Fruit fly (Drosophila melanogaster) whole organism, embryonic: Measurements from ENCODE around the gene Trxr1.
A peak's percentile ranks its signal among the peaks of the same experiment; 100 is the strongest.

Experiments
- CG12104 ChIP-seq: fragments of 200-800 bp; sonication (Bioruptor generic); optimal IDR thresholded peaks from 3 replicates; lab custom pipeline; 2016; ENCODE audit warnings: missing biosample characterization, missing genetic modification characterization
- CG13894 ChIP-seq: fragments of 200-800 bp; sonication (Bioruptor generic); optimal IDR thresholded peaks from 3 replicates; lab custom pipeline; 2018; ENCODE audit warnings: missing biosample characterization, mild to moderate bottlenecking, missing genetic modification characterization, moderate library complexity
- CG14050 ChIP-seq: fragments of 200-800 bp; sonication (Bioruptor generic); IDR thresholded peaks from 3 replicates; pipeline ENCODE4 v1.3.6; 2022; ENCODE audit warnings: missing biosample characterization, missing genetic modification characterization
- CG15696 ChIP-seq: fragments of 200-800 bp; sonication (Bioruptor generic); optimal IDR thresholded peaks from 2 replicates; lab custom pipeline; 2019; ENCODE audit warnings: missing biosample characterization, mild to moderate bottlenecking, missing genetic modification characterization, moderate library complexity
- CG17328 ChIP-seq: fragments of 200-800 bp; sonication (Bioruptor generic); IDR thresholded peaks from 2 replicates; pipeline ENCODE4 v1.3.6; 2022; ENCODE audit warnings: missing biosample characterization, missing genetic modification characterization
- CG17361 ChIP-seq: fragments of 200-800 bp; sonication (Bioruptor generic); IDR thresholded peaks from 3 replicates; pipeline ENCODE4 v1.3.6; 2022; ENCODE audit warnings: missing biosample characterization, missing genetic modification characterization
- CG18619 ChIP-seq: fragments of 200-800 bp; sonication (Bioruptor generic); optimal IDR thresholded peaks from 3 replicates; lab custom pipeline; 2017; ENCODE audit warnings: missing biosample characterization, mild to moderate bottlenecking, missing genetic modification characterization
- CG2678 ChIP-seq: fragments of 200-800 bp; sonication (Bioruptor generic); optimal IDR thresholded peaks from 3 replicates; lab custom pipeline; 2019; ENCODE audit warnings: missing biosample characterization, mild to moderate bottlenecking, missing genetic modification characterization, moderate library complexity
- CG30403 ChIP-seq: fragments of 200-800 bp; sonication (Bioruptor generic); optimal IDR thresholded peaks from 3 replicates; lab custom pipeline; 2016; ENCODE audit warnings: missing biosample characterization, missing genetic modification characterization
- CG32772 ChIP-seq: fragments of 200-800 bp; sonication (Bioruptor generic); IDR thresholded peaks from 2 replicates; pipeline ENCODE4 v1.3.6; 2022; ENCODE audit warnings: missing biosample characterization, missing genetic modification characterization
- CG3281 ChIP-seq: fragments of 200-800 bp; sonication (Bioruptor generic); optimal IDR thresholded peaks from 3 replicates; lab custom pipeline; 2017; ENCODE audit warnings: missing biosample characterization, mild to moderate bottlenecking, missing genetic modification characterization
- CG4424 ChIP-seq: fragments of 200-800 bp; sonication (Bioruptor generic); optimal IDR thresholded peaks from 3 replicates; lab custom pipeline; 2016; ENCODE audit warnings: missing biosample characterization, missing genetic modification characterization
- CG4820 ChIP-seq: fragments of 200-800 bp; sonication (Bioruptor generic); optimal IDR thresholded peaks from 3 replicates; lab custom pipeline; 2016; ENCODE audit warnings: missing biosample characterization, missing genetic modification characterization
- CG6813 ChIP-seq: fragments of 200-800 bp; sonication (Bioruptor generic); optimal IDR thresholded peaks from 2 replicates; lab custom pipeline; 2017; ENCODE audit warnings: missing biosample characterization, missing genetic modification characterization, mild to moderate bottlenecking, moderate library complexity, missing genetic modification reagents
- CG7556 ChIP-seq: fragments of 200-800 bp; sonication (Bioruptor generic); optimal IDR thresholded peaks from 2 replicates; lab custom pipeline; 2017; ENCODE audit warnings: missing biosample characterization, mild to moderate bottlenecking, missing genetic modification characterization
- CG9727 ChIP-seq: fragments of 200-800 bp; sonication (Bioruptor generic); optimal IDR thresholded peaks from 3 replicates; lab custom pipeline; 2017; ENCODE audit warnings: missing biosample characterization, mild to moderate bottlenecking, missing genetic modification characterization
- CG9932 ChIP-seq: fragments of 200-800 bp; sonication (Bioruptor generic); IDR thresholded peaks from 2 replicates; pipeline ENCODE4 v1.3.6; 2022; ENCODE audit warnings: missing biosample characterization, missing genetic modification characterization
- CkIIα-i1 ChIP-seq: fragments of 200-800 bp; sonication (Bioruptor generic); IDR thresholded peaks from 2 replicates; pipeline ENCODE4 v1.3.6; 2022; ENCODE audit warnings: missing biosample characterization, missing genetic modification characterization
- Dek ChIP-seq: fragments of 200-800 bp; sonication (Bioruptor generic); optimal IDR thresholded peaks from 3 replicates; lab custom pipeline; 2019; ENCODE audit warnings: missing biosample characterization, mild to moderate bottlenecking, missing genetic modification characterization, moderate library complexity
- Dip3 ChIP-seq: fragments of 200-800 bp; sonication (Bioruptor generic); optimal IDR thresholded peaks from 3 replicates; lab custom pipeline; 2016; ENCODE audit warnings: missing biosample characterization, missing genetic modification characterization
- Fer3 ChIP-seq: fragments of 200-800 bp; sonication (Bioruptor generic); optimal IDR thresholded peaks from 2 replicates; lab custom pipeline; 2018; ENCODE audit warnings: missing biosample characterization, mild to moderate bottlenecking, missing genetic modification characterization, moderate library complexity
- HHEX ChIP-seq: fragments of 200-800 bp; sonication (Bioruptor generic); optimal IDR thresholded peaks from 3 replicates; lab custom pipeline; 2017; ENCODE audit warnings: missing biosample characterization, mild to moderate bottlenecking, missing genetic modification characterization, missing genetic modification reagents
- HmgD ChIP-seq: fragments of 200-800 bp; sonication (Bioruptor generic); optimal IDR thresholded peaks from 3 replicates; lab custom pipeline; 2016; ENCODE audit warnings: missing biosample characterization, missing genetic modification characterization
- Hmr ChIP-seq: fragments of 200-800 bp; sonication (Bioruptor generic); optimal IDR thresholded peaks from 3 replicates; lab custom pipeline; 2017; ENCODE audit warnings: mild to moderate bottlenecking, missing biosample characterization, missing genetic modification reagents, missing genetic modification characterization
- Hr39 ChIP-seq: fragments of >200 bp; optimal IDR thresholded peaks from 2 replicates; lab custom pipeline; 2017
- Hr51 ChIP-seq, 2 experiments: fragments of 200-800 bp; sonication (Bioruptor generic); optimal IDR thresholded peaks; 2 replicates in 1 of 2; 3 replicates in 1 of 2; lab custom pipeline; 2016 to 2018; ENCODE audit warnings: missing biosample characterization in 2 of 2, missing genetic modification characterization in 2 of 2, mild to moderate bottlenecking in 1 of 2, moderate library complexity in 1 of 2
- Mad ChIP-seq: fragments of 200-800 bp; sonication (Bioruptor generic); optimal IDR thresholded peaks from 2 replicates; lab custom pipeline; 2016; ENCODE audit warnings: missing biosample characterization, missing genetic modification characterization
- Nf-YC ChIP-seq: fragments of 200-800 bp; optimal IDR thresholded peaks from 3 replicates; lab custom pipeline; 2019; ENCODE audit warnings: missing biosample characterization, mild to moderate bottlenecking, missing genetic modification characterization, moderate library complexity
- Oaz ChIP-seq: fragments of 200-800 bp; sonication (Bioruptor generic); IDR thresholded peaks from 2 replicates; pipeline ENCODE4 v1.3.6; 2022; ENCODE audit warnings: missing biosample characterization, missing genetic modification characterization
- Rfx ChIP-seq: fragments of 200-800 bp; sonication (Bioruptor generic); IDR thresholded peaks from 2 replicates; pipeline ENCODE4 v1.3.6; 2022; ENCODE audit warnings: missing biosample characterization, missing genetic modification characterization
- Rx ChIP-seq: fragments of 200-800 bp; sonication (Bioruptor generic); IDR thresholded peaks from 2 replicates; pipeline ENCODE4 v1.3.6; 2022; ENCODE audit warnings: missing biosample characterization, missing genetic modification characterization
- Xbp1 ChIP-seq: fragments of 200-800 bp; sonication (Bioruptor generic); optimal IDR thresholded peaks from 3 replicates; lab custom pipeline; 2016; ENCODE audit warnings: missing biosample characterization, mild to moderate bottlenecking, missing genetic modification characterization
- ara ChIP-seq: fragments of 200-800 bp; sonication (Bioruptor generic); IDR thresholded peaks from 2 replicates; pipeline ENCODE4 v1.3.6; 2022; ENCODE audit warnings: missing biosample characterization, missing genetic modification characterization
- ash1 ChIP-seq: fragments of 200-800 bp; sonication (Bioruptor generic); optimal IDR thresholded peaks from 2 replicates; lab custom pipeline; 2018; ENCODE audit warnings: missing biosample characterization, mild to moderate bottlenecking, missing genetic modification characterization
- bab2 ChIP-seq: fragments of 200-800 bp; sonication (Bioruptor generic); optimal IDR thresholded peaks from 2 replicates; lab custom pipeline; 2016; ENCODE audit warnings: missing biosample characterization, missing genetic modification characterization
- bsh ChIP-seq, 2 experiments: fragments of 200-800 bp; sonication (Bioruptor generic); optimal IDR thresholded peaks; 2 replicates each; lab custom pipeline; 2017 to 2018; ENCODE audit warnings: mild to moderate bottlenecking in 2 of 2, missing biosample characterization in 2 of 2, missing genetic modification characterization in 2 of 2, moderate library complexity in 1 of 2
- cg ChIP-seq: fragments of 200-800 bp; sonication (Bioruptor generic); optimal IDR thresholded peaks from 3 replicates; lab custom pipeline; 2019; ENCODE audit warnings: missing biosample characterization, mild to moderate bottlenecking, missing genetic modification characterization, moderate library complexity
- fd64A ChIP-seq: fragments of 200-800 bp; sonication (Bioruptor generic); optimal IDR thresholded peaks from 3 replicates; lab custom pipeline; 2018; ENCODE audit warnings: missing biosample characterization, mild to moderate bottlenecking, missing genetic modification characterization
- fd96Cb ChIP-seq: fragments of 200-800 bp; sonication (Bioruptor generic); optimal IDR thresholded peaks from 2 replicates; lab custom pipeline; 2018; ENCODE audit warnings: missing biosample characterization, mild to moderate bottlenecking, missing genetic modification characterization, moderate library complexity
- gsb ChIP-seq: fragments of 200-800 bp; sonication (Bioruptor generic); IDR thresholded peaks from 2 replicates; pipeline ENCODE4 v1.3.6; 2022; ENCODE audit warnings: missing biosample characterization, missing genetic modification characterization
- gt ChIP-seq: fragments of 200-800 bp; sonication (Bioruptor generic); IDR thresholded peaks from 2 replicates; pipeline ENCODE4 v1.3.6; 2022; ENCODE audit warnings: missing biosample characterization, missing genetic modification characterization
- her ChIP-seq: fragments of 200-800 bp; sonication (Bioruptor generic); optimal IDR thresholded peaks from 2 replicates; lab custom pipeline; 2016; ENCODE audit warnings: missing biosample characterization, missing genetic modification characterization
- mirr ChIP-seq: fragments of 200-800 bp; sonication (Bioruptor generic); optimal IDR thresholded peaks from 3 replicates; lab custom pipeline; 2018; ENCODE audit warnings: missing biosample characterization, mild to moderate bottlenecking, missing genetic modification characterization
- nom ChIP-seq: fragments of 200-800 bp; sonication (Bioruptor generic); optimal IDR thresholded peaks from 2 replicates; lab custom pipeline; 2017; ENCODE audit warnings: missing biosample characterization, missing genetic modification characterization, mild to moderate bottlenecking, moderate library complexity, missing genetic modification reagents
- pho ChIP-seq: fragments of 200-800 bp; sonication (Bioruptor generic); optimal IDR thresholded peaks from 2 replicates; lab custom pipeline; 2016; ENCODE audit warnings: missing biosample characterization, missing genetic modification characterization
- prd ChIP-seq, 3 experiments: fragments of >200 bp in 2 of 3; fragments of 200-800 bp in 1 of 3; sonication (Bioruptor generic) in 1 of 3; optimal IDR thresholded peaks in 2 of 3; IDR thresholded peaks in 1 of 3; 2 replicates in 2 of 3; 3 replicates in 1 of 3; pipeline versions ENCODE4 v1.3.6 to Lab custom; 2017 to 2022; ENCODE audit warnings: missing biosample characterization in 1 of 3, missing genetic modification characterization in 1 of 3
- shn ChIP-seq: fragments of 200-800 bp; sonication (Bioruptor generic); optimal IDR thresholded peaks from 3 replicates; lab custom pipeline; 2016; ENCODE audit warnings: missing biosample characterization, missing genetic modification characterization
- tap ChIP-seq: fragments of 200-800 bp; optimal IDR thresholded peaks from 3 replicates; lab custom pipeline; 2019; ENCODE audit warnings: missing biosample characterization, mild to moderate bottlenecking, missing genetic modification characterization, moderate library complexity
- wek ChIP-seq: fragments of 200-800 bp; sonication (Bioruptor generic); optimal IDR thresholded peaks from 3 replicates; lab custom pipeline; 2018; ENCODE audit warnings: missing biosample characterization, mild to moderate bottlenecking, missing genetic modification characterization, moderate library complexity
- yki ChIP-seq: fragments of >200 bp; optimal IDR thresholded peaks from 3 replicates; lab custom pipeline; 2018
- z ChIP-seq: fragments of 200-800 bp; sonication (Bioruptor generic); IDR thresholded peaks from 3 replicates; pipeline ENCODE4 v1.3.6; 2022; ENCODE audit warnings: missing biosample characterization, missing genetic modification characterization
- zen ChIP-seq: fragments of 200-800 bp; sonication (Bioruptor generic); optimal IDR thresholded peaks from 3 replicates; lab custom pipeline; 2018; ENCODE audit warnings: missing biosample characterization, mild to moderate bottlenecking, missing genetic modification characterization, moderate library complexity

Trxr1 gene

DNA sequence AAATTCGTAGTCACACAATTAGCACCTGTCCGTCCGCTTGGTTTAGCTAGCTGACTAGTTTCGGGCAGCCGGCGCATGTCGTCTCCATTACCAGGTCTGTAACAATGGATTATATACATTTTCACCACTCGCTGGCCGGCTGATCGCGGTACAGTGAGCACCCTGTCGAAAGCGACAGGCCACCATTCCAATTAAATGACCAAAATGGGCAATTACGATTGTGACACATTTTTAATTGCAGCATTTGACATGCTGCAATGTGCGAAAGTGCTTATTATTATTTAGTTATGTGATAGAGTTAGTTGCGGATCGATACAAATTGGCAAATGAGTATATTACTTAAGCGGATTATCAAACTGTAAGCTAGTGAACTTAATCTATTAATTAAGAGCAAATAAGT is 20.9 kb downstream of the Trxr1 start (continued):
- TF ChIP-seq Hr39 (lab: Kevin White, UChicago) (no peak), CG4424 (GFP tag; lab: Kevin White, UChicago) (no peak), CG2678 (peak; percentile 44), Hmr (no peak), Hr51 (GFP tag; optimal IDR thresholded peaks at IDR 0.05; lab: Kevin White, UChicago) (peak in 1 of 2 experiments; percentile 30), ash1 (no peak), Rx (GFP tag; lab: Robert Waterston, UW) (no peak), Fer3 (tag; lab: Kevin White, UChicago) (no peak), CG6813 (GFP tag; lab: Kevin White, UChicago) (no peak), zen (tag; lab: Kevin White, UChicago) (no peak), HHEX (GFP tag; lab: Kevin White, UChicago) (no peak), Mad (GFP tag; lab: Kevin White, UChicago) (no peak), fd96Cb (no peak), CG9932 (GFP tag; lab: Robert Waterston, UW) (peak; percentile 25; the same call in 1 of the 2 replicates), CG32772 (no peak), ara (no peak), HmgD (GFP tag; lab: Kevin White, UChicago) (no peak), prd (optimal IDR thresholded peaks at IDR 0.05; lab: Kevin White, UChicago) (no peak), prd (GFP tag; IDR thresholded peaks at IDR 0.05; lab: Robert Waterston, UW) (peak; percentile 18; the same call in 1 of the 3 replicates), tap (tag; lab: Kevin White, UChicago) (no peak), CG30403 (peak; percentile 21), CG12104 (no peak), CG14050 (GFP tag; lab: Robert Waterston, UW) (no peak), Xbp1 (GFP tag; lab: Kevin White, UChicago) (peak; percentile 1), CG9727 (GFP tag; lab: Kevin White, UChicago) (no peak), z (GFP tag; lab: Robert Waterston, UW) (no peak), Oaz (GFP tag; lab: Robert Waterston, UW) (0 out of 2 replicates have a peak, but pooled peaks have one; percentile 7), CG18619 (GFP tag; lab: Kevin White, UChicago) (no peak), Rfx (GFP tag; lab: Robert Waterston, UW) (no peak), bsh (GFP tag; optimal IDR thresholded peaks at IDR 0.05; lab: Kevin White, UChicago) (no peak), Nf-YC (tag; lab: Kevin White, UChicago) (no peak), mirr (GFP tag; lab: Kevin White, UChicago) (no peak), nom (GFP tag; lab: Kevin White, UChicago) (no peak), gsb (GFP tag; lab: Robert Waterston, UW) (no peak), CG4820 (GFP tag; lab: Kevin White, UChicago) (no peak), Dek (tag; lab: Kevin White, UChicago) (no peak), CG15696 (no peak), Dip3 (GFP tag; lab: Kevin White, UChicago) (no peak), CG13894 (tag; lab: Kevin White, UChicago) (no peak), CG17328 (GFP tag; lab: Robert Waterston, UW) (no peak), gt (GFP tag; lab: Robert Waterston, UW) (no peak), CG3281 (GFP tag; lab: Kevin White, UChicago) (no peak), cg (GFP tag; lab: Kevin White, UChicago) (no peak), CkIIα-i1 (GFP tag; lab: Robert Waterston, UW) (no peak), CG7556 (GFP tag; lab: Kevin White, UChicago) (no peak), shn (GFP tag; lab: Kevin White, UChicago) (no peak), fd64A (GFP tag; lab: Kevin White, UChicago) (no peak), bab2 (GFP tag; lab: Kevin White, UChicago) (no peak), CG17361 (peak; percentile 42; the same call in 1 of the 3 replicates), her (GFP tag; lab: Kevin White, UChicago) (no peak), pho (GFP tag; lab: Kevin White, UChicago) (no peak), wek (GFP tag; lab: Kevin White, UChicago) (no peak), yki (lab: Kevin White, UChicago) (no peak)
